Fruit fly (Drosophila melanogaster) whole organism, adult: ENCODE data around the gene Fit2.

ENCODE experiments used
- CG11617 ChIP-seq: fragments of 200-800 bp; sonication (Bioruptor generic); optimal IDR thresholded peaks from 2 replicates; lab custom pipeline; 2017; ENCODE audit warnings: mild to moderate bottlenecking, missing biosample characterization, missing genetic modification reagents, missing genetic modification characterization
- CG12768 ChIP-seq: fragments of 200-800 bp; sonication (Bioruptor generic); optimal IDR thresholded peaks from 2 replicates; lab custom pipeline; 2017; ENCODE audit warnings: missing biosample characterization, missing genetic modification characterization, mild to moderate bottlenecking, moderate library complexity, missing genetic modification reagents
- CG14711 ChIP-seq: fragments of 200-800 bp; sonication (Bioruptor generic); optimal IDR thresholded peaks from 2 replicates; lab custom pipeline; 2018; ENCODE audit warnings: missing biosample characterization, mild to moderate bottlenecking, missing genetic modification characterization, moderate library complexity
- CG1620 ChIP-seq: fragments of 200-800 bp; sonication (Bioruptor generic); optimal IDR thresholded peaks from 2 replicates; lab custom pipeline; 2016; ENCODE audit warnings: missing biosample characterization, missing genetic modification characterization
- CG33017 ChIP-seq: fragments of 200-800 bp; sonication (Bioruptor generic); optimal IDR thresholded peaks from 2 replicates; lab custom pipeline; 2018; ENCODE audit warnings: missing biosample characterization, mild to moderate bottlenecking, missing genetic modification characterization, moderate library complexity
- CG5204 ChIP-seq: fragments of 200-800 bp; sonication (Bioruptor generic); optimal IDR thresholded peaks from 2 replicates; lab custom pipeline; 2016; ENCODE audit warnings: missing biosample characterization, missing genetic modification characterization
- CG7045 ChIP-seq: fragments of 200-800 bp; sonication (Bioruptor generic); optimal IDR thresholded peaks from 2 replicates; lab custom pipeline; 2017; ENCODE audit warnings: missing biosample characterization, mild to moderate bottlenecking, missing genetic modification characterization
- CG7101 ChIP-seq: fragments of 200-800 bp; sonication (Bioruptor generic); optimal IDR thresholded peaks from 2 replicates; lab custom pipeline; 2018; ENCODE audit warnings: missing biosample characterization, mild to moderate bottlenecking, missing genetic modification characterization, moderate library complexity
- Clk ChIP-seq: fragments of 200-800 bp; sonication (Bioruptor generic); optimal IDR thresholded peaks from 2 replicates; lab custom pipeline; 2017; ENCODE audit warnings: missing biosample characterization, missing genetic modification characterization
- Crg-1 ChIP-seq: fragments of 200-800 bp; sonication (Bioruptor generic); optimal IDR thresholded peaks from 2 replicates; lab custom pipeline; 2016; ENCODE audit warnings: missing biosample characterization, missing genetic modification characterization
- Hr96 ChIP-seq: fragments of 200-800 bp; sonication (Bioruptor generic); optimal IDR thresholded peaks from 2 replicates; lab custom pipeline; 2016; ENCODE audit warnings: missing biosample characterization, missing genetic modification characterization
- Mnt ChIP-seq: fragments of 200-800 bp; sonication (Bioruptor generic); optimal IDR thresholded peaks from 2 replicates; lab custom pipeline; 2016; ENCODE audit warnings: missing biosample characterization, mild to moderate bottlenecking, missing genetic modification characterization
- bab1 ChIP-seq: fragments of 200-800 bp; sonication (Bioruptor generic); optimal IDR thresholded peaks from 3 replicates; lab custom pipeline; 2019; ENCODE audit warnings: missing biosample characterization, mild to moderate bottlenecking, missing genetic modification characterization, moderate library complexity
- cic ChIP-seq: fragments of 200-800 bp; sonication (Bioruptor generic); optimal IDR thresholded peaks from 2 replicates; lab custom pipeline; 2017; ENCODE audit warnings: missing biosample characterization, mild to moderate bottlenecking, missing genetic modification characterization, moderate library complexity
- cnc ChIP-seq, 2 experiments: fragments of >200 bp; optimal IDR thresholded peaks; 2 replicates each; lab custom pipeline; 2017
- kay ChIP-seq: fragments of 200-800 bp; sonication (Bioruptor generic); peaks from one replicate; lab custom pipeline; 2016; ENCODE audit warnings: missing biosample characterization, missing genetic modification characterization, borderline replicate concordance
- ovo ChIP-seq: fragments of 200-800 bp; sonication (Bioruptor generic); optimal IDR thresholded peaks from 2 replicates; lab custom pipeline; 2016; ENCODE audit warnings: missing biosample characterization, missing genetic modification characterization
- pad ChIP-seq: fragments of 200-800 bp; sonication (Bioruptor generic); optimal IDR thresholded peaks from 3 replicates; lab custom pipeline; 2017; ENCODE audit warnings: missing biosample characterization, missing genetic modification characterization, mild to moderate bottlenecking, moderate library complexity, missing genetic modification reagents
- tj ChIP-seq: fragments of 200-800 bp; sonication (Bioruptor generic); optimal IDR thresholded peaks from 3 replicates; lab custom pipeline; 2017; ENCODE audit warnings: missing biosample characterization, mild to moderate bottlenecking, missing genetic modification characterization, moderate library complexity
- toe ChIP-seq: fragments of 200-800 bp; sonication (Bioruptor generic); optimal IDR thresholded peaks from 2 replicates; lab custom pipeline; 2016; ENCODE audit warnings: missing biosample characterization, missing genetic modification characterization

Gene Fit2

DNA sequence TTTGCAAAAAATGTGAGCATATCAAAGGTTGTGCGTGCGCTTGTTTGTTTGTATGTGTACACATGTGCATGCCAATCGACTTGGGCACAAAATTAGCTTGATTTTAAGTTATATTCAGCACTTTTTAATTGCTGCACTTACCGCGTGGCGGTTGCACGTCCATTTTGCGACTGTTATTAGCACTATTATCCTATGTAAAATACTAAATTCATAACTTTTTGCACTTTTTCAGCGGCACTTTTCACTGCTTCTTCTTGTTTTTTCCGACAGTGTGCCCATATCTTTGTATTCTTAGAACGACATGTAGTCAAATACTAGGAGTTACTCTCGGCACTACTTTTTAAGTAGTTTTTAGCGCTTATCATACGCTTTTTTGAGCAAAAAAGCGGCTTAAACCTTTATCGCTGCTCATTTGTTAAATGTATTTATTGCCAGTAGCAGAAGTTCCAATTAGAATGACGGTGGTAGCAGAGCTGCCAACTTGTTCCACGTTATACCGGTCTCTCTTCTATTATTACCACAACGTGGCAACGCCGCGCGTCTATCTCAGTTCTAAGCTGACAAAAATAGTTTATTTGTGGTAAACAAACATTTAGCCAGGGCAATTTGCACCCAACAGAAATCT lies 18.3 kb downstream of the Fit2 start, which contains the start of the genes scaf6 and Papst2:
Gene scaf6, minus strand, starts transcription at position 278 of the 625 bp plus-strand sequence.
Gene Papst2, plus strand, starts transcription at position 501 of the 625 bp plus-strand sequence.
- TF ChIP-seq tj (GFP tag; lab: Kevin White, UChicago) (no peak), pad (GFP tag; lab: Kevin White, UChicago) (no peak), bab1 (GFP tag; lab: Kevin White, UChicago) (no peak), CG14711 (tag; lab: Kevin White, UChicago) (peak; percentile 41), toe (GFP tag; lab: Kevin White, UChicago) (no peak), CG1620 (GFP tag; lab: Kevin White, UChicago) (peak; percentile 28), Clk (GFP tag; lab: Kevin White, UChicago) (no peak), Hr96 (GFP tag; lab: Kevin White, UChicago) (no peak), CG11617 (GFP tag; lab: Kevin White, UChicago) (peak; percentile 42), Mnt (GFP tag; lab: Kevin White, UChicago) (peak; percentile 84), Crg-1 (GFP tag; lab: Kevin White, UChicago) (no peak), CG33017 (tag; lab: Kevin White, UChicago) (no peak), CG7101 (tag; lab: Kevin White, UChicago) (peak; percentile 4), CG5204 (GFP tag; lab: Kevin White, UChicago) (no peak), CG12768 (no peak), CG7045 (GFP tag; lab: Kevin White, UChicago) (no peak), cnc (optimal IDR thresholded peaks at IDR 0.05; lab: Kevin White, UChicago) (no peak), cic (GFP tag; lab: Kevin White, UChicago) (no peak), ovo (GFP tag; lab: Kevin White, UChicago) (no peak), kay (no peak)

DNA sequence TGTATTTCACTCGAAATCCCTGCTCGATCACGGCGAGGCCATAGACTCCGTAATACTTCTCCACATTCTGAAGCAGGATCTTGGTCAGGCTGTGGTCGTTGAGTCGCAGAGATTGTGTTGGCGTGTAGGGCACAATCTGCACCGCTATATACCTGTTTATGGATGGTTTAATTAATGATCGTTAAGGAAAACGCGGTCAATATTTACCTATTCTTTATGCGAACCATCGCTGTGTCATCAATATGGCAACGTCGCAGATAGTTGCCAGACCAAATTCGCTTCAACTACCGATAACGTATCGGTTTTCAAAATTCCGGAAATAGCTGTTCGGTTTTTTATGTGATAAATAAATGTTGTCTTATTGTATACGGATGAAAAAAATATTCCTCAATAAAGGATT lies 20.7 kb downstream of the Fit2 start, which contains the start of gene Pop5:
Gene Pop5, minus strand, starts transcription at position 240 of the 400 bp plus-strand sequence.
- TF ChIP-seq Crg-1 (GFP tag; lab: Kevin White, UChicago) (peak; percentile 68), CG1620 (GFP tag; lab: Kevin White, UChicago) (peak; percentile 8), bab1 (GFP tag; lab: Kevin White, UChicago) (peak; percentile 64), CG11617 (GFP tag; lab: Kevin White, UChicago) (peak; percentile 29), CG7101 (tag; lab: Kevin White, UChicago) (peak; percentile 39), CG5204 (GFP tag; lab: Kevin White, UChicago) (no peak), CG7045 (GFP tag; lab: Kevin White, UChicago) (no peak), Clk (GFP tag; lab: Kevin White, UChicago) (no peak), Mnt (GFP tag; lab: Kevin White, UChicago) (peak; percentile 8), CG14711 (tag; lab: Kevin White, UChicago) (peak; percentile 1)

DNA sequence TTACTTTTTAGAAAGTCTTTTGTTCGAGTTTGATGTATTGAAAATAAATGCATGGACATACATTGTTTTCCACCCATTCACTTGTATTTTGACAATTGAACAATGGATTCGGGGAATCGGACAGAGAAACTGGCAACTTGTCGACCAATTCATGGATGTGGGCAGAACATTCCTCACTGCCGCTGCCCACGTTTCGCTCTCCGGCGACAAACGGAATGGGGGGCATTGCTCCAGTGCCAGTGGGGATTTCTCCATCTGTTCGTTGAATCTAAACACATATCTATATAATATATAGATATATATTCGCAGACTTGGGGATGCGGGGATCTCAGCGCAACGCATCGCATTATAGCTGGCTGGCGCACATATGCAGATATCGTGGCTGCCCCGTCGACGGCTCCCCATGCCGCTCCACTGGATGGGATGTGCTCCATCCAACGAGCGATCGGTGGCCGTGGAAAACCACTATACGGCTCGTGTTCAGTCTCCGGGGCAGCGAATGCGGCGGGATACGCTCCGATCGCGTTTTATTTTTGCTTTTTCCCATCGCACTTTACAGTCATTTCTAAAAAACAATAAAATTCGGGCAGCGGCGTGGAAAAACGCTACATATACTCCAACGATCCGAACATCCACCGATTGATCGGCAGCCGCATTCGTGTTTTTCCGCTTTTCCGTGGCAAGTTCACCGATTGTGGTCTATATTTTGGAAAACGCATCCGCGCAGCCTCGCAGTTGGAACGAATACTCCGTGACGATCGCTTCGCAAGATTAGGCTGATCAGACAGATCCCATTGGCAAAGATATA lies 21.5 kb downstream of the Fit2 start, which contains the start of gene TpnC73F:
Gene TpnC73F, plus strand, starts transcription at position 633 of the 808 bp plus-strand sequence.
- TF ChIP-seq toe (GFP tag; lab: Kevin White, UChicago): no peak
- no peak for TF ChIP-seq CG7101 (tag; lab: Kevin White, UChicago)
- no peak for TF ChIP-seq tj (GFP tag; lab: Kevin White, UChicago)
- no peak for TF ChIP-seq CG11617 (GFP tag; lab: Kevin White, UChicago)
- TF ChIP-seq CG5204 (GFP tag; lab: Kevin White, UChicago): no peak
- no peak for TF ChIP-seq CG12768
- TF ChIP-seq cnc (optimal IDR thresholded peaks at IDR 0.05; lab: Kevin White, UChicago): no peak
- TF ChIP-seq Crg-1 (GFP tag; lab: Kevin White, UChicago): no peak
- TF ChIP-seq CG1620 (GFP tag; lab: Kevin White, UChicago): no peak
- TF ChIP-seq CG33017 (tag; lab: Kevin White, UChicago): no peak
- no peak for TF ChIP-seq kay
- TF ChIP-seq Hr96 (GFP tag; lab: Kevin White, UChicago): no peak
- no peak for TF ChIP-seq pad (GFP tag; lab: Kevin White, UChicago)

DNA sequence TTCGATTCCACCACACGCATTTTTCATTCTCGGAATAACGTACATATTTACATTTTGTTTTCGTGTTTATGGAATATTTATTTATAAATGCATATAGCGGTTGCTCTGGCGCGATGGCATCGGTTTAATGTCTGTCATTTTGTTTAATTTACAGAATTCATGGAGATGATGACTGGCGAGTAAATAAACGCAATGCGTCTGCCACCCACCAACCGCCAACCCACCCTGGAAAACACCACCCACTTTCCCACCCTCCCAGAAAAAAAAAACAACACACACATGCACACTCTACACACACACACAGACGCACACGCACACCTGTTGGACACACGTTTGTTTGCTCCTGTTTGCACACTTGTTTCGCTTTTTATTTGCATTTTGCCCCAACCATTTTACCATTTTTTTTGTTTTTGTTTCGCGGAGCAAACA lies 23.7 kb downstream of the Fit2 start:
- no peak for TF ChIP-seq CG14711 (tag; lab: Kevin White, UChicago)

DNA sequence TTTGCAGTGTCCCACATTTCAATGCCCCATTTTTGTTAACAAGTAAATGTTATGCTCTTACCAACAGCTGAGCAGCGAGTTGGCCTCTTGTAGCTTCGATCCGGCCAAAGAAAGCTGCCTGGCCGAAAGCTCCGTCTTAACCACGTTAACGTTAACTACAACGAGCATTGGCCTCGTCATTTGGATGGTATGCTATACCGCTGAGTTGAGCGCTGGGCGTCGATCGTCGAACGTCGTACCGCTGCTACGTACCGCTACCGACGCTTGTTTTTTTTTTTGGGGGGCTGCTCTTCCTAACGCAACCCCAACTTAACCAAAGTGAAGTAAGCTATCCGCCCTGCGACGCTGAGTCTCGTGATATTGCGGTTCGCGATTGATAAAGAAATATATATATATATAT lies 25.2 kb downstream of the Fit2 start, which contains the start of gene rogdi:
Gene rogdi, plus strand, starts transcription at position 199 of the 400 bp plus-strand sequence.
- TF ChIP-seq CG11617 (GFP tag; lab: Kevin White, UChicago) (no peak), bab1 (GFP tag; lab: Kevin White, UChicago) (peak; percentile 19)

DNA sequence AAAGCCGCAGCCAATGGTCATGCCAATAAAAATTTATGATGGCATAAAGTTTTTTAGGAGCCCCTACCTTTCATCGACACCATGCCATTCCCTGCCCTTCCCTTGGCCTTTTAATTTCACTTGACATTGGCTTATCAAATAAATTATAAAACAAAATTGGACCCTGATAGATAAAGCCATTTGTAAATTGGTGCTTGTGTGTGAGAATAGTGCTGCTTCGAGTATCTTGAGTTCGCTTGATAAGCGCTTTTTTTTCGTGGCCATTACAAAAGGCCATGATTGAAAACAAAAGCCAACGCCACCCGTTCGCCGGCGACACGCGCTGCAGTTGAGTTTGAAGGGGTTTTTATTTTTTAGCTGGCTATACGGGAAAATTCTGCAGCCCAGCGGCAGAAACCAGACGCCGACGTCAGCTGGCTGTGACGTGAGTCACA lies 25.8 kb downstream of the Fit2 start:
- TF ChIP-seq cic (GFP tag; lab: Kevin White, UChicago): peak; percentile 70
- TF ChIP-seq CG1620 (GFP tag; lab: Kevin White, UChicago): no peak
- TF ChIP-seq bab1 (GFP tag; lab: Kevin White, UChicago): peak; percentile 44
- TF ChIP-seq pad (GFP tag; lab: Kevin White, UChicago): peak; percentile 37
- no peak for TF ChIP-seq cnc (optimal IDR thresholded peaks at IDR 0.05; lab: Kevin White, UChicago)
- TF ChIP-seq CG7101 (tag; lab: Kevin White, UChicago): peak; percentile 63
- TF ChIP-seq tj (GFP tag; lab: Kevin White, UChicago): peak; percentile 95
- peak; percentile 49 for TF ChIP-seq CG11617 (GFP tag; lab: Kevin White, UChicago)
- peak; percentile 42 for TF ChIP-seq CG33017 (tag; lab: Kevin White, UChicago)
- TF ChIP-seq CG5204 (GFP tag; lab: Kevin White, UChicago): no peak
- peak; percentile 8 for TF ChIP-seq Hr96 (GFP tag; lab: Kevin White, UChicago)
- no peak for TF ChIP-seq Crg-1 (GFP tag; lab: Kevin White, UChicago)
- TF ChIP-seq CG7045 (GFP tag; lab: Kevin White, UChicago): peak; percentile 61
- TF ChIP-seq Mnt (GFP tag; lab: Kevin White, UChicago): peak; percentile 59
- peak; percentile 77 for TF ChIP-seq kay
- peak; percentile 64 for TF ChIP-seq CG12768
- TF ChIP-seq ovo (GFP tag; lab: Kevin White, UChicago): no peak
- TF ChIP-seq toe (GFP tag; lab: Kevin White, UChicago): no peak
- peak; percentile 44 for TF ChIP-seq Clk (GFP tag; lab: Kevin White, UChicago)
